Worm (Caenorhabditis elegans) whole organism, L3 larva: ENCODE data around the gene tsp-18.
A peak's percentile ranks its signal among the peaks of the same experiment; 100 is the strongest.

Source experiments
- R02D3.7 ChIP-seq: fragments of 150-350 bp; optimal IDR thresholded peaks from 2 replicates; lab custom pipeline; 2014; ENCODE audit warnings: missing biosample characterization, missing genetic modification characterization
- ama-1 ChIP-seq: fragments of 150-350 bp; optimal IDR thresholded peaks from 2 replicates; lab custom pipeline; 2018
- egl-27 ChIP-seq: sonication (generic microtip); optimal IDR thresholded peaks from 4 replicates; lab custom pipeline; 2017; ENCODE audit warnings: missing biosample characterization, missing genetic modification reagents, missing genetic modification characterization
- elt-1 ChIP-seq: fragments of 150-350 bp; optimal IDR thresholded peaks from 2 replicates; lab custom pipeline; 2014; ENCODE audit warnings: missing biosample characterization, missing genetic modification characterization
- nhr-11 ChIP-seq: fragments of 150-350 bp; optimal IDR thresholded peaks from 2 replicates; lab custom pipeline; 2014; ENCODE audit warnings: missing biosample characterization, missing genetic modification characterization
- nhr-43 ChIP-seq: sonication (generic microtip); optimal IDR thresholded peaks from 2 replicates; lab custom pipeline; 2016; ENCODE audit warnings: mild to moderate bottlenecking, missing genetic modification characterization, missing compliant biosample characterization; ENCODE audit not compliant: poor library complexity, severe bottlenecking
- skn-1 ChIP-seq: fragments of 150-350 bp; optimal IDR thresholded peaks from 2 replicates; lab custom pipeline; 2014; ENCODE audit warnings: missing biosample characterization, missing genetic modification characterization
- snpc-4 ChIP-seq: fragments of 150-350 bp; optimal IDR thresholded peaks from 2 replicates; lab custom pipeline; 2014; ENCODE audit warnings: missing biosample characterization, missing genetic modification characterization
- unc-62 ChIP-seq: fragments of 150-350 bp; sonication (generic microtip); optimal IDR thresholded peaks from 4 replicates; lab custom pipeline; 2014; ENCODE audit warnings: missing biosample characterization, missing genetic modification reagents, missing genetic modification characterization

- no peak for TF ChIP-seq nhr-43
- TF ChIP-seq egl-27: no peak
- TF ChIP-seq snpc-4 (tag; lab: Kevin White, UChicago): no peak
- TF ChIP-seq ama-1 (lab: Kevin White, UChicago): no peak
- TF ChIP-seq nhr-11 (tag; lab: Kevin White, UChicago): no peak
- peak; percentile 12 for TF ChIP-seq unc-62
- no peak for TF ChIP-seq elt-1 (tag; lab: Kevin White, UChicago)
- no peak for TF ChIP-seq skn-1 (tag; lab: Kevin White, UChicago)
- TF ChIP-seq R02D3.7: no peak
Measured at ce11 chrII:5955638-5956167, 51.4 kb downstream of the tsp-18 start.
